Fruit fly (Drosophila melanogaster) Kc167 (cell line): ENCODE results near the gene CG34247.

Experiments
- psq ChIP-seq: fragments of >200 bp; optimal IDR thresholded peaks from 2 replicates; lab custom pipeline; 2017; ENCODE audit warnings: missing external identifiers
- ttk ChIP-seq: sonication (Bioruptor generic); optimal IDR thresholded peaks from 2 replicates; lab custom pipeline; 2017; ENCODE audit warnings: missing external identifiers

- TF ChIP-seq psq (no peak), ttk (lab: Kevin White, UChicago) (no peak)
Observed at dm6 chr3L:16214533-16215207, 46.7 kb downstream of the CG34247 start.
